Worm (Caenorhabditis elegans) whole organism, late embryonic: ENCODE measurements around the gene daf-14.

Experiments
- C38D4.7 ChIP-seq: fragments of 200-800 bp; sonication (Bioruptor generic); optimal IDR thresholded peaks from 2 replicates; lab custom pipeline; 2018; ENCODE audit warnings: mild to moderate bottlenecking, missing genetic modification characterization, moderate library complexity, missing compliant biosample characterization
- Y22D7AL.16 ChIP-seq: sonication (generic microtip); optimal IDR thresholded peaks from 2 replicates; lab custom pipeline; 2016; ENCODE audit warnings: missing genetic modification characterization, missing compliant biosample characterization
- ama-1 ChIP-seq: fragments of 150-350 bp; optimal IDR thresholded peaks from 2 replicates; lab custom pipeline; 2014
- ceh-18 ChIP-seq: sonication (generic microtip); optimal IDR thresholded peaks from 2 replicates; lab custom pipeline; 2016; ENCODE audit warnings: missing genetic modification characterization, missing compliant biosample characterization
- ceh-19 ChIP-seq: fragments of 200-800 bp; sonication (Bioruptor generic); optimal IDR thresholded peaks from 2 replicates; lab custom pipeline; 2018; ENCODE audit warnings: mild to moderate bottlenecking, missing genetic modification characterization, missing compliant biosample characterization
- ceh-2 ChIP-seq: sonication (generic microtip); optimal IDR thresholded peaks from 2 replicates; lab custom pipeline; 2016; ENCODE audit warnings: missing genotype, missing genetic modification characterization, missing compliant biosample characterization
- ceh-45 ChIP-seq: fragments of 200-800 bp; sonication (Bioruptor generic); IDR thresholded peaks from 2 replicates; pipeline ENCODE4 v1.3.6; 2022; ENCODE audit warnings: missing genetic modification reagents, missing genetic modification characterization, missing compliant biosample characterization
- ceh-9 ChIP-seq: sonication (generic microtip); optimal IDR thresholded peaks from 2 replicates; lab custom pipeline; 2016; ENCODE audit warnings: mild to moderate bottlenecking, missing genetic modification characterization, inconsistent platforms, missing compliant biosample characterization
- che-1 ChIP-seq: sonication (generic microtip); optimal IDR thresholded peaks from 2 replicates; lab custom pipeline; 2016; ENCODE audit warnings: mild to moderate bottlenecking, missing genetic modification characterization, missing compliant biosample characterization
- elt-2 ChIP-seq: sonication (generic microtip); optimal IDR thresholded peaks from 2 replicates; lab custom pipeline; 2016; ENCODE audit warnings: missing genetic modification reagents, missing genetic modification characterization, missing compliant biosample characterization
- elt-4 ChIP-seq: sonication (generic microtip); optimal IDR thresholded peaks from 2 replicates; lab custom pipeline; 2016; ENCODE audit warnings: missing genetic modification characterization, missing compliant biosample characterization
- ets-4 ChIP-seq: sonication (generic microtip); optimal IDR thresholded peaks from 2 replicates; lab custom pipeline; 2016; ENCODE audit warnings: missing genetic modification characterization, missing compliant biosample characterization
- eyg-1 ChIP-seq: sonication (generic microtip); optimal IDR thresholded peaks from 2 replicates; lab custom pipeline; 2016; ENCODE audit warnings: missing genotype, missing genetic modification characterization, missing compliant biosample characterization
- fkh-10 ChIP-seq: fragments of 150-350 bp; optimal IDR thresholded peaks from 2 replicates; lab custom pipeline; 2014; ENCODE audit warnings: missing biosample characterization, missing genetic modification reagents, missing genetic modification characterization
- gmeb-2 ChIP-seq: sonication (generic microtip); optimal IDR thresholded peaks from 2 replicates; lab custom pipeline; 2016; ENCODE audit warnings: missing genetic modification characterization, inconsistent platforms, missing compliant biosample characterization
- hlh-13 ChIP-seq: fragments of 200-800 bp; sonication (Bioruptor generic); optimal IDR thresholded peaks from 2 replicates; lab custom pipeline; 2018; ENCODE audit warnings: mild to moderate bottlenecking, missing genetic modification characterization, missing compliant biosample characterization
- hlh-30 ChIP-seq: sonication (generic microtip); optimal IDR thresholded peaks from 2 replicates; lab custom pipeline; 2017; ENCODE audit warnings: antibody characterized with exemption, missing genetic modification characterization, missing compliant biosample characterization; ENCODE audit not compliant: insufficient read depth
- hlh-6 ChIP-seq: sonication (generic microtip); optimal IDR thresholded peaks from 2 replicates; lab custom pipeline; 2016; ENCODE audit warnings: missing genotype, missing genetic modification characterization, missing compliant biosample characterization
- lim-6 ChIP-seq: sonication (generic microtip); optimal IDR thresholded peaks from 2 replicates; lab custom pipeline; 2016; ENCODE audit warnings: missing genetic modification characterization, missing compliant biosample characterization
- madf-2 ChIP-seq: sonication (generic microtip); optimal IDR thresholded peaks from 2 replicates; lab custom pipeline; 2017; ENCODE audit warnings: missing genetic modification characterization, missing compliant biosample characterization
- nhr-11 ChIP-seq: fragments of 150-350 bp; optimal IDR thresholded peaks from 2 replicates; lab custom pipeline; 2014; ENCODE audit warnings: missing biosample characterization, missing genetic modification characterization
- odd-2 ChIP-seq: sonication (generic microtip); optimal IDR thresholded peaks from 2 replicates; lab custom pipeline; 2017; ENCODE audit warnings: antibody characterized with exemption, mild to moderate bottlenecking, missing genetic modification characterization, missing compliant biosample characterization
- pag-3 ChIP-seq: sonication (generic microtip); optimal IDR thresholded peaks from 2 replicates; lab custom pipeline; 2016; ENCODE audit warnings: missing compliant biosample characterization, missing genetic modification characterization, borderline replicate concordance
- pat-9 ChIP-seq: fragments of 200-800 bp; sonication (Bioruptor generic); optimal IDR thresholded peaks from 2 replicates; lab custom pipeline; 2018; ENCODE audit warnings: mild to moderate bottlenecking, missing genetic modification characterization, moderate library complexity, missing compliant biosample characterization
- pax-1 ChIP-seq: fragments of 150-350 bp; optimal IDR thresholded peaks from 2 replicates; lab custom pipeline; 2014; ENCODE audit warnings: missing biosample characterization, missing genetic modification characterization
- pha-2 ChIP-seq: sonication (generic microtip); optimal IDR thresholded peaks from 2 replicates; lab custom pipeline; 2017; ENCODE audit warnings: mild to moderate bottlenecking, missing genetic modification characterization, missing compliant biosample characterization
- sox-4 ChIP-seq: sonication (generic microtip); optimal IDR thresholded peaks from 2 replicates; lab custom pipeline; 2017; ENCODE audit warnings: mild to moderate bottlenecking, missing genetic modification characterization, inconsistent platforms, missing compliant biosample characterization
- syd-9 ChIP-seq: sonication (generic microtip); optimal IDR thresholded peaks from 2 replicates; lab custom pipeline; 2016; ENCODE audit warnings: mild to moderate bottlenecking, missing genetic modification characterization, moderate library complexity, missing compliant biosample characterization
- tbx-7 ChIP-seq: sonication (generic microtip); optimal IDR thresholded peaks from 2 replicates; lab custom pipeline; 2016; ENCODE audit warnings: missing genotype, missing genetic modification characterization, missing compliant biosample characterization
- ttx-3 ChIP-seq: sonication (generic microtip); optimal IDR thresholded peaks from 2 replicates; lab custom pipeline; 2016; ENCODE audit warnings: missing genetic modification reagents, missing genetic modification characterization, missing compliant biosample characterization

The daf-14 gene

DNA sequence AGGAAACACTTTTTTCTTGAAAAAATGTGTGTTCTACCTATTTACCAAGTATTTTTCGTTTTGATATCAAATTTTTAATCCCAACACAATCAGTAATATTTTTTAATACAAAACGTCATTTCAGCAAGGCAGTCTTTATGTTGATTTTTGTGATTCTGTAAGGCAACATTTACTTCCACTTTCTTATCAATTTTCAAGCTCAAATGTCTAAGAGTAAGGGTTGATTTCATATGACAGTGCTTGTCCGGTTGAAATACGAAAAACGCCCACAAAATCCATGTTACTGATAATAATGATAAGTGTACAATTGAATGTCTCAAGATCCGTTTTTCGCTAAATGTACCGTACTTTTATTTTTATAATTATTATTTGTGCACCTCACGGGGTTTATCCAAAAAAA lies 14.3 kb upstream of the daf-14 start:
- TF ChIP-seq ceh-2 (tag; lab: Kevin White, UChicago) (no peak), odd-2 (no peak)

DNA sequence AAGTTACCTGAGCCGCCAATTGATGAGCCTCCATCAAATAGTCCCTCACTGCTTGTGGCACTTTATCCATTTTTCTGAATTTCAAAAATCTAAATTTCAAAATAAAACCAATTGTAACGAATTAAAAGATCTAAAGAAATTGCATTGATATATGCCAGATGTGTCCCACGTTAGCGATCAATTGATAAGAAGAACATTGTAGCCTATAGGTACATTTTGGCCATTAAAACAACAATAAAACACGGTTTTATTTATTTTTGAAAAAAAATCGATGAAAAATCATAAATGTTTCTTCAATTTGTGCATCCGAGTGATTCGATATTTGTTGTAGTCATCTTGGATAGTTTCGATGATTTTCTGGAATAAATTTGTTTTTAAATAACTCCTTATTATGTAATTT lies 11.4 kb upstream of the daf-14 start, which contains the start of gene ech-8:
Gene ech-8 (minus strand): TSS at position 132 of the 400 bp plus-strand sequence.
- peak; percentile 44 for TF ChIP-seq elt-2 (tag; lab: Kevin White, UChicago)
- TF ChIP-seq ets-4 (tag; lab: Kevin White, UChicago) = no peak

- TF ChIP-seq che-1 (tag; lab: Kevin White, UChicago) (no peak), C38D4.7 (GFP tag; lab: Kevin White, UChicago) (no peak)
- TF ChIP-seq, all 69 proteins: peak for 0
Observed at ce11 chrIV:10241659-10242058, 8.8 kb upstream of the daf-14 start, which contains the start of gene lipl-7. lipl-7 (minus strand) TSS chrIV:10241823.

- TF ChIP-seq hlh-13 (GFP tag; lab: Kevin White, UChicago) = no peak
- no peak for TF ChIP-seq ama-1 (lab: Kevin White, UChicago)
- TF ChIP-seq elt-4 = no peak
- no peak for TF ChIP-seq ceh-19 (GFP tag; lab: Kevin White, UChicago)
- no peak for TF ChIP-seq tbx-7
- TF ChIP-seq pax-1 = no peak
- no peak for TF ChIP-seq ceh-18 (tag; lab: Kevin White, UChicago)
- no peak for TF ChIP-seq che-1 (tag; lab: Kevin White, UChicago)
- no peak for TF ChIP-seq hlh-6 (tag; lab: Kevin White, UChicago)
- no peak for TF ChIP-seq madf-2 (tag; lab: Kevin White, UChicago)
- TF ChIP-seq lim-6 (tag; lab: Kevin White, UChicago) = no peak
- no peak for TF ChIP-seq nhr-11 (tag; lab: Kevin White, UChicago)
- no peak for TF ChIP-seq pag-3 (tag; lab: Kevin White, UChicago)
- no peak for TF ChIP-seq pat-9 (tag; lab: Kevin White, UChicago)
- no peak for TF ChIP-seq ceh-45 (GFP tag; lab: Robert Waterston, UW)
- TF ChIP-seq ceh-9 (tag; lab: Kevin White, UChicago) = no peak
- no peak for TF ChIP-seq Y22D7AL.16 (tag; lab: Kevin White, UChicago)
- no peak for TF ChIP-seq fkh-10
- no peak for TF ChIP-seq syd-9 (tag; lab: Kevin White, UChicago)
Observed at ce11 chrIV:10242458-10243123, 7.8 kb upstream of the daf-14 start.

ce11 chrIV:10243276-10243675 lies 7.2 kb upstream of the daf-14 start, which contains the start of gene tkt-1:
tkt-1 (plus strand) TSS chrIV:10243612.
- no peak for TF ChIP-seq syd-9 (tag; lab: Kevin White, UChicago)
- peak; percentile 91 for TF ChIP-seq elt-2 (tag; lab: Kevin White, UChicago)

DNA sequence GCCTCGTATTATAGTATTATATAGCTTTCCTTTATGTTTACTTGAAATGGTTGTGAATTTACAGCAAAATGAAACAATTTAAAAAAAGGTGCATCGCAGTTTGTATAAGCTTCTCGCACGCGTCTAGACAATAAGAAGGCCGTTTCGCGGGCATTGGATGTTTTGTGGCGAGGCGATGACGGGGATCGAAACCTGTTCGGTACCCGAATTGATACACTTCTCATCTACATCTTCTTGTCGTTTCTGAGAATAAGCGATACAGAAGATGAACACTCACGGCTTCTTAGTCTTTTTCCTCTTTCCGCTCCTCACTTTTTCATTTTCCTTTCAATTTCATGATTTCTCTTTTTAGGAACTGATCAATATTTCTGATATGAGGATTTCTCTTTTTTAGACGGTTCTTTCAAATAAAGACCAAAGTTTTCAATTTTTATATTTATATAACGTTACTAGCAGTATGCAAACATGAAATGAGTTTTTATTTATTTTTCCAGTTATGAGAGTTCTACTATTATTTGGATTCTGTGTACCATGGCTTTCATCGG lies 4.7 kb upstream of the daf-14 start, which contains the start of gene F01G10.10:
Gene F01G10.10 (plus strand): TSS at position 495 of the 545 bp plus-strand sequence.
- no peak for TF ChIP-seq eyg-1 (tag; lab: Kevin White, UChicago)
- no peak for TF ChIP-seq gmeb-2 (tag; lab: Kevin White, UChicago)
- no peak for TF ChIP-seq odd-2
- no peak for TF ChIP-seq ttx-3 (tag; lab: Kevin White, UChicago)
- TF ChIP-seq pat-9 (tag; lab: Kevin White, UChicago) = no peak
- no peak for TF ChIP-seq ceh-45 (GFP tag; lab: Robert Waterston, UW)
- TF ChIP-seq hlh-30 (tag; lab: Kevin White, UChicago) = no peak
- no peak for TF ChIP-seq sox-4 (tag; lab: Kevin White, UChicago)
- TF ChIP-seq lim-6 (tag; lab: Kevin White, UChicago) = no peak
- no peak for TF ChIP-seq pha-2 (tag; lab: Kevin White, UChicago)
